Worm (Caenorhabditis elegans): ENCODE data around the gene srbc-2.

Gene srbc-2

DNA sequence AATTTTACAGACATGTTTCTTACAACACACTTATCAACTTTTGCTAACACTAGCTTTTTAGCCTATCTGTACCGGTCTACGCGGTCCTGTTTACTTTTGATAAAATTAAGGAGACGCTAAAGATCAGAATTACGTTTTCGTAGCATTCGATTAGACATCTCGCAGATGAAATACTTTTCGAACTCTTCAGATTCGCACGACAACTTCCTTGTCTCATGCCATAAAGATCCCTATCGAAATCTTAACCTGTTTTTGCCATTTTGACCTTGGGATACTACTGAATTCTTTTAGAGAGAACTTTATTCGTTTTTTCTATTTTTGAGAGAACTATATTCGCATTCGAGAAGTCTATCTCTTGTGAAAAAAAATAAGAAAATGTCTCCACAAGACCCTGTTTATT is 43.5 kb downstream of the srbc-2 start, which contains the start of gene C17B7.5:
TSS of gene C17B7.5 (plus strand) at position 301 of the 400 bp plus-strand sequence.
- no peak for TF ChIP-seq med-1 (GFP tag; optimal IDR thresholded peaks at IDR 0.05; ENCODE audit: insufficient read depth)
- TF ChIP-seq tab-1 (GFP tag; IDR thresholded peaks at IDR 0.05): no peak
- TF ChIP-seq ztf-29 (GFP tag; IDR thresholded peaks at IDR 0.05): no peak
- no peak for TF ChIP-seq klf-2 (GFP tag; conservative IDR thresholded peaks at IDR 0.05)
- TF ChIP-seq flt-1 (GFP tag; IDR thresholded peaks at IDR 0.05): no peak
- TF ChIP-seq cog-1 (tag; optimal IDR thresholded peaks at IDR 0.05): no peak
- TF ChIP-seq ref-1 (GFP tag; conservative IDR thresholded peaks at IDR 0.05): no peak
- TF ChIP-seq ztf-23 (GFP tag; IDR thresholded peaks at IDR 0.05): no peak
- TF ChIP-seq T22C8.4 (GFP tag; IDR thresholded peaks at IDR 0.05): no peak

DNA sequence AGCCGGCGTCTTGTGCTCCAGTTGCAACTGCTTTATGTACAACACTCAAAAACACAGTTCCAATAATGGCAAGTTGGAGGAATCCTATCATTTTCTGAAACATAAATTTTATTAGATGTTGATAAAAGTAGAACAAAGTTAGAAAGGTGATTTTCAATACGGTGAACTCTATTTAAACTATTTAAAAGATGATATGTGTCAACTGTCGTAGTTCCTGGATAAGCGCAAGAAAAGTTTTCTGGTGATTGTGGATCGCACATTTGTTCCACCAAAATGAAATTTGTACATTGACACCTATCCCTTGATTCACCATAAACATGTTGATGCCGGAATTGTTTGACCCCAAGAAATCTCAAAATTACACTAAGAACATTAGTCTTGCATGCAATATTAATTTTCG is 44.9 kb downstream of the srbc-2 start, which contains the start of gene C17B7.9:
TSS of gene C17B7.9 (minus strand) at position 101 of the 400 bp plus-strand sequence.
- TF ChIP-seq klf-2 (GFP tag; conservative IDR thresholded peaks at IDR 0.05): no peak
- TF ChIP-seq ztf-29 (GFP tag; IDR thresholded peaks at IDR 0.05): no peak
- TF ChIP-seq tab-1 (GFP tag; IDR thresholded peaks at IDR 0.05): no peak
- TF ChIP-seq cog-1 (tag; optimal IDR thresholded peaks at IDR 0.05): no peak
- no peak for TF ChIP-seq med-1 (GFP tag; optimal IDR thresholded peaks at IDR 0.05; ENCODE audit: insufficient read depth)
- no peak for TF ChIP-seq ztf-23 (GFP tag; IDR thresholded peaks at IDR 0.05)
- TF ChIP-seq ref-1 (GFP tag; conservative IDR thresholded peaks at IDR 0.05): no peak
- TF ChIP-seq flt-1 (GFP tag; IDR thresholded peaks at IDR 0.05): no peak
- TF ChIP-seq T22C8.4 (GFP tag; IDR thresholded peaks at IDR 0.05): no peak
